Worm (Caenorhabditis elegans): ENCODE data around the gene xbx-3.

The xbx-3 gene

DNA sequence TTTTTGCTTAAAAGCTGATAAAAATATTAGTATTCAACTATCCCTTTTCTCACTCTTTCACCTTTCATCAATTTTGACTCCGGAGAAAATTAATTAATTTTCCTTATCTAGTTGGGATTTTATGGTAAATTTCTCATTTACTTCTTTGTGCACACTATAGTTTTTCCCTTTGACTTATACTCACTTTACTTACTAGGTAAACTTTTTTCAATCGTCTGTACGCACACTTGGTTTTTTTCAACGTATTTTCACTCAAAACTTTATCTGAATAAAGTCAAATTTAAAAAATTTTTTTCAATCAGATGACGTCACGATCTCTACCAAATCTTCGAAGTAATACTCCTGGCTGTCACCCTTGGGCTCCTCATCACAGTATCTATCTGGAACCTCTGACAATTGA, 23.6 kb upstream of the xbx-3 start, which contains the start of gene C05B5.16:
Gene C05B5.16, plus strand, starts transcription at position 301 of the 400 bp plus-strand sequence.
- no peak for TF ChIP-seq swsn-7 (tag; optimal IDR thresholded peaks at IDR 0.05)

DNA sequence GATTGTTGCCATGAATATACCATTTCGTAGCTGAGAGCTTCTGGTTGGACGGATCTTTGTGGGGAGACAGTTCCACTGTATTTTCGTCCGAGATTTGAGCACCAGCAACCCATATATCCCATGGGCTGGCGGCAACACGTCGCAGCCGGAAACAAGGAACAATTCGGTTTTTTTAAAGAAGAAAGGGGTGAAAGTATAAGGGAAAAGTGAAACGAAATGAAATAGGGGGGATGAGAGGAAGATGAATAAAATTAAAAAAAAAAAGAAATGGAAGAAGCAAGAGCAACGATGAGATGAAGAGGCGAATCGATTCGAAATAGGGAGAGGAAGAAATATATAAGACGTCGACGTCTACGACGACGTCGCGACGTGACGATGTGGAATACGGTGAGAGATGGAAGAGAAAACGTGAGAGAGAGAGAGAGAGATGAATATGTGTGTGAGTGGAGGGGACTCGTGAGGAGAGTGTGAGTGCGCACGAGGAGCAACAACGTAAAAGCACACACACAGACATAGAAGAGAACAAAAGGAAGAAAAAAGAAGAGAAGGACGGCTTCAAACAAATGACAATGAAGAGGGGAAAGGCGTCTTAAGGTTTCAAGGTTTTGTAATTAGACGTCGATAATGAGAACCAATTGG, 19.2 kb upstream of the xbx-3 start, which contains the start of gene rgs-1:
Gene rgs-1, minus strand, starts transcription at position 146 of the 639 bp plus-strand sequence.
- TF ChIP-seq fkh-8 (tag; optimal IDR thresholded peaks at IDR 0.05): peak; percentile 79
- TF ChIP-seq swsn-7 (tag; optimal IDR thresholded peaks at IDR 0.05): peak; percentile 43
- TF ChIP-seq tbx-2 (tag; optimal IDR thresholded peaks at IDR 0.05): peak; percentile 33
- peak in 1 of 2 experiments; percentile 4 for TF ChIP-seq mdl-1 (tag; optimal IDR thresholded peaks at IDR 0.05)
- TF ChIP-seq mep-1 (tag; optimal IDR thresholded peaks at IDR 0.05): peak; percentile 49
- TF ChIP-seq ceh-88 (GFP tag; IDR thresholded peaks at IDR 0.05): no peak
- TF ChIP-seq pax-3 (tag; optimal IDR thresholded peaks at IDR 0.05): no peak
- TF ChIP-seq fkh-4 (tag; optimal IDR thresholded peaks at IDR 0.05; ENCODE audit: borderline replicate concordance): no peak
- TF ChIP-seq lin-14 (GFP tag; optimal IDR thresholded peaks at IDR 0.05): peak; percentile 82
- peak; percentile 38 to 49 for TF ChIP-seq efl-1 (optimal IDR thresholded peaks at IDR 0.05)
- TF ChIP-seq efl-1 (GFP tag; optimal IDR thresholded peaks at IDR 0.05 in 1 of 2): no peak
- no peak for TF ChIP-seq nhr-12 (tag; optimal IDR thresholded peaks at IDR 0.05)
- peak in 1 of 3 experiments; percentile 13 for TF ChIP-seq dpl-1 (GFP tag; optimal IDR thresholded peaks at IDR 0.05)
- TF ChIP-seq nhr-71 (tag; optimal IDR thresholded peaks at IDR 0.05): peak; percentile 75
- no peak for TF ChIP-seq efl-3 (GFP tag; optimal IDR thresholded peaks at IDR 0.05)
- peak; percentile 3 to 76 (median 11) for TF ChIP-seq ceh-82 (tag; optimal IDR thresholded peaks at IDR 0.05)
- TF ChIP-seq isw-1 (GFP tag; IDR thresholded peaks at IDR 0.05): 0 out of 2 replicates have a peak, but pooled peaks have one; percentile 6
- no peak for TF ChIP-seq aha-1 (tag; optimal IDR thresholded peaks at IDR 0.05)
- TF ChIP-seq nhr-47 (tag; optimal IDR thresholded peaks at IDR 0.05): peak; percentile 61
- peak; percentile 7 to 46 for TF ChIP-seq lsy-2 (tag; optimal IDR thresholded peaks at IDR 0.05)
- no peak for TF ChIP-seq C04F5.9 (tag; optimal IDR thresholded peaks at IDR 0.05)
- peak; percentile 61 for TF ChIP-seq dsc-1 (tag; optimal IDR thresholded peaks at IDR 0.05)
- TF ChIP-seq lin-35 (GFP tag; optimal IDR thresholded peaks at IDR 0.05): peak in 1 of 2 experiments; percentile 55
- TF ChIP-seq snpc-4 (tag; optimal IDR thresholded peaks at IDR 0.05): peak; percentile 34
- peak; percentile 49 for TF ChIP-seq xbp-1 (tag; optimal IDR thresholded peaks at IDR 0.05)
- TF ChIP-seq egl-13 (tag; optimal IDR thresholded peaks at IDR 0.05): peak; percentile 10
- no peak for TF ChIP-seq sup-37 (GFP tag; optimal IDR thresholded peaks at IDR 0.05)
- TF ChIP-seq tlp-1 (tag; optimal IDR thresholded peaks at IDR 0.05): no peak
- peak; percentile 61 for TF ChIP-seq fkh-10 (GFP tag; optimal IDR thresholded peaks at IDR 0.05)
- peak; percentile 74 for TF ChIP-seq unc-86 (tag; optimal IDR thresholded peaks at IDR 0.05)
- no peak for TF ChIP-seq fos-1 (tag; optimal IDR thresholded peaks at IDR 0.05)
- TF ChIP-seq ceh-63 (GFP tag; optimal IDR thresholded peaks at IDR 0.05): no peak
- peak; percentile 24 for TF ChIP-seq skn-1 (tag; optimal IDR thresholded peaks at IDR 0.05)
- TF ChIP-seq jun-1 (tag; optimal IDR thresholded peaks at IDR 0.05): no peak
- TF ChIP-seq snu-23 (GFP tag; optimal IDR thresholded peaks at IDR 0.05): peak; percentile 55

DNA sequence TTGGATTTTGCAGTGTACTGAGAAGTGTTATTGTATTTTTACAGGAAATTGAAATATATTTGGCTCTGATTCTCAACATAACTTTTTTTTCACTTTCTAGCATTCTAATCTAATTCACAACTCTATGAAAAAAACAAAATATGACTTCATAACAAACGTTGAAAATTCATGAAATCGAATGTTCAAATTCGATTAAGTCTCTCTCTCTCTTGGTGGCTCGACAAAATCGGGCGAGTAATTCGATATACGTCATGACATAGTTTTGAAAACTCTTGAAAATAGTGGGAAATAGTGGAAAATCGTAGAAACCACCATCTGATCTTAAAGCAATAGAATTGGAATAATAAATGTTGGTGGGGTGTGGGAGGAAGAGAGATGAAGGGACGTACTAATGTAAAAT, 17.7 kb upstream of the xbx-3 start:
- TF ChIP-seq unc-62 (GFP tag; optimal IDR thresholded peaks at IDR 0.05) (no peak), C34B4.2 (tag; optimal IDR thresholded peaks at IDR 0.05) (no peak), lir-3 (tag; optimal IDR thresholded peaks at IDR 0.05; ENCODE audit: poor library complexity) (no peak), ceh-8 (GFP tag; optimal IDR thresholded peaks at IDR 0.05) (peak; percentile 43), snpc-4 (tag; optimal IDR thresholded peaks at IDR 0.05) (peak; percentile 25), sptf-1 (tag; optimal IDR thresholded peaks at IDR 0.05) (no peak), fkh-8 (tag; optimal IDR thresholded peaks at IDR 0.05) (peak; percentile 6)
